Fruit fly (Drosophila melanogaster) whole organism, embryonic: ENCODE results near the gene CG32053.
A peak's percentile ranks its signal among the peaks of the same experiment; 100 is the strongest.

Experiments
- Abd-B ChIP-seq: fragments of 200-800 bp; sonication (Bioruptor generic); optimal IDR thresholded peaks from 2 replicates; lab custom pipeline; 2018; ENCODE audit warnings: missing biosample characterization, mild to moderate bottlenecking, missing genetic modification characterization, moderate library complexity
- Ada2b ChIP-seq: fragments of 200-800 bp; sonication (Bioruptor generic); IDR thresholded peaks from 2 replicates; pipeline ENCODE4 v1.3.6; 2022; ENCODE audit warnings: missing biosample characterization, missing genetic modification characterization
- Adf1 ChIP-seq: fragments of 200-800 bp; sonication (Bioruptor generic); IDR thresholded peaks from 2 replicates; pipeline ENCODE4 v1.3.6; 2022; ENCODE audit warnings: missing biosample characterization, missing genetic modification characterization
- CG10543 ChIP-seq: fragments of 200-800 bp; sonication (Bioruptor generic); optimal IDR thresholded peaks from 3 replicates; lab custom pipeline; 2017; ENCODE audit warnings: missing biosample characterization, mild to moderate bottlenecking, missing genetic modification characterization, moderate library complexity
- CG1233 ChIP-seq: fragments of 200-800 bp; sonication (Bioruptor generic); optimal IDR thresholded peaks from 4 replicates; lab custom pipeline; 2018; ENCODE audit warnings: missing biosample characterization, mild to moderate bottlenecking, missing genetic modification characterization
- CG13894 ChIP-seq: fragments of 200-800 bp; sonication (Bioruptor generic); optimal IDR thresholded peaks from 3 replicates; lab custom pipeline; 2018; ENCODE audit warnings: missing biosample characterization, mild to moderate bottlenecking, missing genetic modification characterization, moderate library complexity
- CG15479 ChIP-seq: fragments of 200-800 bp; sonication (Bioruptor generic); optimal IDR thresholded peaks from 3 replicates; lab custom pipeline; 2019; ENCODE audit warnings: missing biosample characterization, mild to moderate bottlenecking, missing genetic modification characterization, moderate library complexity
- CG2199 ChIP-seq: fragments of 200-800 bp; sonication (Bioruptor generic); IDR thresholded peaks from 3 replicates; pipeline ENCODE4 v1.3.6; 2022; ENCODE audit warnings: missing biosample characterization, missing genetic modification characterization
- CG2678 ChIP-seq: fragments of 200-800 bp; sonication (Bioruptor generic); optimal IDR thresholded peaks from 3 replicates; lab custom pipeline; 2019; ENCODE audit warnings: missing biosample characterization, mild to moderate bottlenecking, missing genetic modification characterization, moderate library complexity
- CG32532 ChIP-seq: fragments of 200-800 bp; sonication (Bioruptor generic); IDR thresholded peaks from 2 replicates; pipeline ENCODE4 v1.3.6; 2022; ENCODE audit warnings: missing biosample characterization, missing genetic modification characterization
- CG34376 ChIP-seq: fragments of 200-800 bp; sonication (Bioruptor generic); optimal IDR thresholded peaks from 2 replicates; lab custom pipeline; 2018; ENCODE audit warnings: missing biosample characterization, mild to moderate bottlenecking, missing genetic modification characterization
- CG3726 ChIP-seq: fragments of 200-800 bp; sonication (Bioruptor generic); IDR thresholded peaks from 3 replicates; pipeline ENCODE4, ENCODE4 v1.3.6; 2022; ENCODE audit warnings: missing biosample characterization, missing genetic modification characterization
- CG3847 ChIP-seq: fragments of 200-800 bp; sonication (Bioruptor generic); IDR thresholded peaks from 2 replicates; pipeline ENCODE4 v1.3.6; 2022; ENCODE audit warnings: missing biosample characterization, missing genetic modification characterization
- CG42726 ChIP-seq: fragments of 200-800 bp; sonication (Bioruptor generic); IDR thresholded peaks from 2 replicates; pipeline ENCODE4 v1.3.6; 2022; ENCODE audit warnings: missing biosample characterization, missing genetic modification characterization; ENCODE audit not compliant: partially characterized antibody
- CG6791 ChIP-seq: fragments of 200-800 bp; sonication (Bioruptor generic); IDR thresholded peaks from 3 replicates; pipeline ENCODE4 v1.3.6; 2022; ENCODE audit warnings: missing biosample characterization, missing genetic modification characterization; ENCODE audit not compliant: partially characterized antibody
- CG7839 ChIP-seq: fragments of 200-800 bp; sonication (Bioruptor generic); optimal IDR thresholded peaks from 3 replicates; lab custom pipeline; 2018; ENCODE audit warnings: missing biosample characterization, mild to moderate bottlenecking, missing genetic modification characterization, moderate library complexity
- CG7987 ChIP-seq: fragments of 200-800 bp; sonication (Bioruptor generic); optimal IDR thresholded peaks from 2 replicates; lab custom pipeline; 2018; ENCODE audit warnings: missing biosample characterization, mild to moderate bottlenecking, missing genetic modification characterization, moderate library complexity
- CoRest ChIP-seq: fragments of 200-800 bp; sonication (Bioruptor generic); optimal IDR thresholded peaks from 3 replicates; lab custom pipeline; 2018; ENCODE audit warnings: missing biosample characterization, mild to moderate bottlenecking, missing genetic modification characterization, moderate library complexity
- Doc3 ChIP-seq: fragments of 200-800 bp; sonication (Bioruptor generic); IDR thresholded peaks from 3 replicates; pipeline ENCODE4 v1.3.6; 2022; ENCODE audit warnings: missing biosample characterization, missing genetic modification characterization; ENCODE audit not compliant: partially characterized antibody
- Drgx ChIP-seq: fragments of 200-800 bp; sonication (Bioruptor generic); IDR thresholded peaks from 2 replicates; pipeline ENCODE4 v1.3.6; 2022; ENCODE audit warnings: missing biosample characterization, missing genetic modification characterization
- Fer1 ChIP-seq: fragments of 200-800 bp; sonication (Bioruptor generic); optimal IDR thresholded peaks from 2 replicates; lab custom pipeline; 2017; ENCODE audit warnings: missing biosample characterization, mild to moderate bottlenecking, missing genetic modification characterization
- GATAe ChIP-seq: fragments of 200-800 bp; sonication (Bioruptor generic); conservative IDR thresholded peaks from 2 replicates; pipeline ENCODE4 v1.3.6; 2022; ENCODE audit warnings: missing biosample characterization, missing genetic modification characterization
- Hr51 ChIP-seq, 2 experiments: fragments of 200-800 bp; sonication (Bioruptor generic); optimal IDR thresholded peaks; 2 replicates in 1 of 2; 3 replicates in 1 of 2; lab custom pipeline; 2016 to 2018; ENCODE audit warnings: missing biosample characterization in 2 of 2, missing genetic modification characterization in 2 of 2, mild to moderate bottlenecking in 1 of 2, moderate library complexity in 1 of 2
- Kr ChIP-seq: fragments of 200-800 bp; sonication (Bioruptor generic); optimal IDR thresholded peaks from 2 replicates; lab custom pipeline; 2017; ENCODE audit warnings: missing biosample characterization, mild to moderate bottlenecking, missing genetic modification characterization
- NFAT ChIP-seq: fragments of 200-800 bp; sonication (Bioruptor generic); IDR thresholded peaks from 2 replicates; pipeline ENCODE4 v1.3.6; 2022; ENCODE audit warnings: missing biosample characterization, missing genetic modification characterization
- Oli ChIP-seq: fragments of 200-800 bp; sonication (Bioruptor generic); optimal IDR thresholded peaks from 2 replicates; lab custom pipeline; 2018; ENCODE audit warnings: missing biosample characterization, mild to moderate bottlenecking, missing genetic modification characterization, moderate library complexity
- Ptx1 ChIP-seq: fragments of 200-800 bp; sonication (Bioruptor generic); IDR thresholded peaks from 2 replicates; pipeline ENCODE4 v1.3.6; 2022; ENCODE audit warnings: missing biosample characterization, missing genetic modification characterization
- ase ChIP-seq: fragments of 200-800 bp; sonication (Bioruptor generic); IDR thresholded peaks from 3 replicates; pipeline ENCODE4 v1.3.6; 2022; ENCODE audit warnings: missing biosample characterization, missing genetic modification characterization
- chinmo ChIP-seq: fragments of 200-800 bp; sonication (Bioruptor generic); IDR thresholded peaks from 4 replicates; pipeline ENCODE4 v1.3.6; 2022; ENCODE audit warnings: missing biosample characterization, missing genetic modification characterization; ENCODE audit not compliant: partially characterized antibody
- croc ChIP-seq: fragments of 200-800 bp; sonication (Bioruptor generic); conservative IDR thresholded peaks from 3 replicates; pipeline ENCODE4 v1.3.6; 2022; ENCODE audit warnings: missing biosample characterization, missing genetic modification characterization
- dmrt99B ChIP-seq: fragments of 200-800 bp; sonication (Bioruptor generic); optimal IDR thresholded peaks from 2 replicates; lab custom pipeline; 2018; ENCODE audit warnings: missing biosample characterization, mild to moderate bottlenecking, missing genetic modification characterization, moderate library complexity
- emc ChIP-seq: fragments of 200-800 bp; sonication (Bioruptor generic); optimal IDR thresholded peaks from 2 replicates; lab custom pipeline; 2016; ENCODE audit warnings: missing biosample characterization, missing genetic modification characterization
- exex ChIP-seq: fragments of 200-800 bp; sonication (Bioruptor generic); optimal IDR thresholded peaks from 4 replicates; lab custom pipeline; 2018; ENCODE audit warnings: missing biosample characterization, mild to moderate bottlenecking, missing genetic modification characterization, moderate library complexity
- gem ChIP-seq: fragments of 200-800 bp; sonication (Bioruptor generic); optimal IDR thresholded peaks from 2 replicates; lab custom pipeline; 2019; ENCODE audit warnings: missing biosample characterization, mild to moderate bottlenecking, missing genetic modification characterization, moderate library complexity
- grn ChIP-seq: fragments of 200-800 bp; sonication (Bioruptor generic); optimal IDR thresholded peaks from 3 replicates; lab custom pipeline; 2017; ENCODE audit warnings: missing biosample characterization, missing genetic modification characterization
- gro ChIP-seq: fragments of 200-800 bp; sonication (Bioruptor generic); optimal IDR thresholded peaks from 2 replicates; lab custom pipeline; 2016; ENCODE audit warnings: missing biosample characterization, missing genetic modification characterization
- her ChIP-seq: fragments of 200-800 bp; sonication (Bioruptor generic); optimal IDR thresholded peaks from 2 replicates; lab custom pipeline; 2016; ENCODE audit warnings: missing biosample characterization, missing genetic modification characterization
- lab ChIP-seq: fragments of 200-800 bp; sonication (Bioruptor generic); optimal IDR thresholded peaks from 3 replicates; lab custom pipeline; 2017; ENCODE audit warnings: missing biosample characterization, missing genetic modification characterization, mild to moderate bottlenecking, moderate library complexity, missing genetic modification reagents
- mirr ChIP-seq: fragments of 200-800 bp; sonication (Bioruptor generic); optimal IDR thresholded peaks from 3 replicates; lab custom pipeline; 2018; ENCODE audit warnings: missing biosample characterization, mild to moderate bottlenecking, missing genetic modification characterization
- nerfin-1 ChIP-seq: fragments of 200-800 bp; sonication (Bioruptor generic); optimal IDR thresholded peaks from 3 replicates; lab custom pipeline; 2019; ENCODE audit warnings: missing biosample characterization, mild to moderate bottlenecking, missing genetic modification characterization, moderate library complexity
- rib ChIP-seq: fragments of 200-800 bp; sonication (Bioruptor generic); IDR thresholded peaks from 2 replicates; pipeline ENCODE4 v1.3.6; 2022; ENCODE audit warnings: missing biosample characterization, missing genetic modification characterization
- sens-2 ChIP-seq: fragments of 200-800 bp; sonication (Bioruptor generic); IDR thresholded peaks from 2 replicates; pipeline ENCODE4 v1.3.6; 2022; ENCODE audit warnings: missing biosample characterization, missing genetic modification characterization
- sug ChIP-seq: fragments of 200-800 bp; optimal IDR thresholded peaks from 2 replicates; lab custom pipeline; 2019; ENCODE audit warnings: missing biosample characterization, mild to moderate bottlenecking, missing genetic modification characterization, moderate library complexity
- tin ChIP-seq: fragments of 200-800 bp; sonication (Bioruptor generic); optimal IDR thresholded peaks from 3 replicates; lab custom pipeline; 2016; ENCODE audit warnings: missing biosample characterization, missing genetic modification characterization
- tll ChIP-seq, 2 experiments: fragments of 200-800 bp in 1 of 2; fragments of >200 bp in 1 of 2; sonication (Bioruptor generic) in 1 of 2; optimal IDR thresholded peaks; 2 replicates each; lab custom pipeline; 2017 to 2019; ENCODE audit warnings: missing biosample characterization in 2 of 2, missing genetic modification characterization in 2 of 2, mild to moderate bottlenecking in 1 of 2, moderate library complexity in 1 of 2
- tna ChIP-seq: fragments of 200-800 bp; sonication (Bioruptor generic); IDR thresholded peaks from 2 replicates; pipeline ENCODE4 v1.3.6; 2022; ENCODE audit warnings: missing biosample characterization, missing genetic modification characterization; ENCODE audit not compliant: partially characterized antibody
- ttk ChIP-seq: fragments of 200-800 bp; sonication (Bioruptor generic); IDR thresholded peaks from 2 replicates; pipeline ENCODE4 v2.1.2; 2022; ENCODE audit warnings: missing biosample characterization, missing genetic modification characterization
- twi ChIP-seq: fragments of 200-800 bp; optimal IDR thresholded peaks from 2 replicates; lab custom pipeline; 2019; ENCODE audit warnings: missing biosample characterization, mild to moderate bottlenecking, missing genetic modification characterization, moderate library complexity
- zf30C ChIP-seq: fragments of 200-800 bp; sonication (Bioruptor generic); optimal IDR thresholded peaks from 3 replicates; lab custom pipeline; 2018; ENCODE audit warnings: missing biosample characterization, mild to moderate bottlenecking, missing genetic modification characterization

CG32053 gene

dm6 chr3L:10092278-10092903 is at the start of gene CG32053:
TSS of gene CG32053 (minus strand) at chr3L:10092346.
- TF ChIP-seq exex (tag; lab: Kevin White, UChicago) (peak; percentile 82), sens-2 (GFP tag; lab: Robert Waterston, UW) (0 out of 2 replicates have a peak, but pooled peaks have one; percentile 38), grn (peak; percentile 92), mirr (peak; percentile 66), Fer1 (GFP tag; lab: Kevin White, UChicago) (peak; percentile 16), tin (GFP tag; lab: Kevin White, UChicago) (no peak), GATAe (peak; percentile 78), tll (GFP tag; optimal IDR thresholded peaks at IDR 0.05; lab: Kevin White, UChicago) (peak in 1 of 2 experiments; percentile 57), ttk (GFP tag; lab: Robert Waterston, UW) (no peak), twi (tag; lab: Kevin White, UChicago) (peak; percentile 66), CG42726 (GFP tag; lab: Robert Waterston, UW) (no peak), CG15479 (GFP tag; lab: Kevin White, UChicago) (peak; percentile 3), zf30C (GFP tag; lab: Kevin White, UChicago) (no peak), her (GFP tag; lab: Kevin White, UChicago) (no peak), Abd-B (no peak), gro (GFP tag; lab: Kevin White, UChicago) (no peak), Adf1 (GFP tag; lab: Robert Waterston, UW) (no peak), CoRest (no peak), Kr (GFP tag; lab: Kevin White, UChicago) (no peak), Doc3 (GFP tag; lab: Robert Waterston, UW) (no peak), CG34376 (GFP tag; lab: Kevin White, UChicago) (peak; percentile 74), CG32532 (GFP tag; lab: Robert Waterston, UW) (no peak), tna (GFP tag; lab: Robert Waterston, UW) (no peak), chinmo (no peak), CG3726 (no peak), nerfin-1 (tag; lab: Kevin White, UChicago) (no peak), emc (GFP tag; lab: Kevin White, UChicago) (no peak), CG7987 (GFP tag; lab: Kevin White, UChicago) (no peak), NFAT (no peak), lab (GFP tag; lab: Kevin White, UChicago) (peak; percentile 42), CG2199 (0 out of 3 replicates have a peak, but pooled peaks have one; percentile 41), CG10543 (peak; percentile 33), sug (tag; lab: Kevin White, UChicago) (peak; percentile 54)

DNA sequence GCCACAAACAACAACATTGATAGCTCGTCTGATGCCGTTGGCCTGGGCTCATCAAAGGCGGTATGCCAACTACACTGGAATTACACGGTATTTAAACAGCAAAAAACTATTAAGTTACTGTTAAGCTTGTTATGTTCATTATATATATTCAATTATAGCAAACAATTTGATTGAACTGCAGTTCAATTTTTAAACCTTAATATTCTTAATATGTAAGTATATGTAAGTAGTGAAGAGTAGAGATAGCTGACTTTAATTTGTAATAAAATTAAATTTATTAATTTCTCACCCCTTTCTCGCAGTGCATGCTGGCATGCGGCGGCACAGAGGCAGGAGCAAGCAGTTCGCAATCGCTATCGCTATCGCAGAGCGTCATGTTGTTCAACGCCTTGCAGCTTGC is 18.2 kb upstream of the CG32053 start:
- TF ChIP-seq Drgx (GFP tag; lab: Robert Waterston, UW) (peak; percentile 56; the same call in 1 of the 2 replicates), CG6791 (GFP tag; lab: Robert Waterston, UW) (no peak), Oli (tag; lab: Kevin White, UChicago) (peak; percentile 13), CG13894 (tag; lab: Kevin White, UChicago) (no peak), rib (GFP tag; lab: Robert Waterston, UW) (no peak), CG7839 (tag; lab: Kevin White, UChicago) (peak; percentile 35), gem (tag; lab: Kevin White, UChicago) (peak; percentile 34), Hr51 (GFP tag; optimal IDR thresholded peaks at IDR 0.05; lab: Kevin White, UChicago) (peak in 1 of 2 experiments; percentile 22), CG3847 (GFP tag; lab: Robert Waterston, UW) (0 out of 2 replicates have a peak, but pooled peaks have one; percentile 9), dmrt99B (tag; lab: Kevin White, UChicago) (peak; percentile 17), Abd-B (peak; percentile 9), croc (GFP tag; lab: Robert Waterston, UW) (peak; percentile 25; the same call in 1 of the 3 replicates), CG1233 (GFP tag; lab: Kevin White, UChicago) (peak; percentile 18), Ptx1 (GFP tag; lab: Robert Waterston, UW) (peak; percentile 51; the same call in 1 of the 2 replicates), CG2678 (tag; lab: Kevin White, UChicago) (peak; percentile 42), Ada2b (GFP tag; lab: Robert Waterston, UW) (peak; percentile 30; the same call in 1 of the 2 replicates), ase (0 out of 3 replicates have a peak, but pooled peaks have one; percentile 25)
